Fruit fly (Drosophila melanogaster) whole organism, adult: ENCODE measurements around the gene Plap.

Experiments
- CG11617 ChIP-seq: fragments of 200-800 bp; sonication (Bioruptor generic); optimal IDR thresholded peaks from 2 replicates; lab custom pipeline; 2017; ENCODE audit warnings: mild to moderate bottlenecking, missing biosample characterization, missing genetic modification reagents, missing genetic modification characterization
- CG12768 ChIP-seq: fragments of 200-800 bp; sonication (Bioruptor generic); optimal IDR thresholded peaks from 2 replicates; lab custom pipeline; 2017; ENCODE audit warnings: missing biosample characterization, missing genetic modification characterization, mild to moderate bottlenecking, moderate library complexity, missing genetic modification reagents
- CG14711 ChIP-seq: fragments of 200-800 bp; sonication (Bioruptor generic); optimal IDR thresholded peaks from 2 replicates; lab custom pipeline; 2018; ENCODE audit warnings: missing biosample characterization, mild to moderate bottlenecking, missing genetic modification characterization, moderate library complexity
- CG1620 ChIP-seq: fragments of 200-800 bp; sonication (Bioruptor generic); optimal IDR thresholded peaks from 2 replicates; lab custom pipeline; 2016; ENCODE audit warnings: missing biosample characterization, missing genetic modification characterization
- CG33017 ChIP-seq: fragments of 200-800 bp; sonication (Bioruptor generic); optimal IDR thresholded peaks from 2 replicates; lab custom pipeline; 2018; ENCODE audit warnings: missing biosample characterization, mild to moderate bottlenecking, missing genetic modification characterization, moderate library complexity
- CG5204 ChIP-seq: fragments of 200-800 bp; sonication (Bioruptor generic); optimal IDR thresholded peaks from 2 replicates; lab custom pipeline; 2016; ENCODE audit warnings: missing biosample characterization, missing genetic modification characterization
- CG7045 ChIP-seq: fragments of 200-800 bp; sonication (Bioruptor generic); optimal IDR thresholded peaks from 2 replicates; lab custom pipeline; 2017; ENCODE audit warnings: missing biosample characterization, mild to moderate bottlenecking, missing genetic modification characterization
- CG7101 ChIP-seq: fragments of 200-800 bp; sonication (Bioruptor generic); optimal IDR thresholded peaks from 2 replicates; lab custom pipeline; 2018; ENCODE audit warnings: missing biosample characterization, mild to moderate bottlenecking, missing genetic modification characterization, moderate library complexity
- Clk ChIP-seq: fragments of 200-800 bp; sonication (Bioruptor generic); optimal IDR thresholded peaks from 2 replicates; lab custom pipeline; 2017; ENCODE audit warnings: missing biosample characterization, missing genetic modification characterization
- Crg-1 ChIP-seq: fragments of 200-800 bp; sonication (Bioruptor generic); optimal IDR thresholded peaks from 2 replicates; lab custom pipeline; 2016; ENCODE audit warnings: missing biosample characterization, missing genetic modification characterization
- Hr96 ChIP-seq: fragments of 200-800 bp; sonication (Bioruptor generic); optimal IDR thresholded peaks from 2 replicates; lab custom pipeline; 2016; ENCODE audit warnings: missing biosample characterization, missing genetic modification characterization
- Mnt ChIP-seq: fragments of 200-800 bp; sonication (Bioruptor generic); optimal IDR thresholded peaks from 2 replicates; lab custom pipeline; 2016; ENCODE audit warnings: missing biosample characterization, mild to moderate bottlenecking, missing genetic modification characterization
- bab1 ChIP-seq: fragments of 200-800 bp; sonication (Bioruptor generic); optimal IDR thresholded peaks from 3 replicates; lab custom pipeline; 2019; ENCODE audit warnings: missing biosample characterization, mild to moderate bottlenecking, missing genetic modification characterization, moderate library complexity
- cic ChIP-seq: fragments of 200-800 bp; sonication (Bioruptor generic); optimal IDR thresholded peaks from 2 replicates; lab custom pipeline; 2017; ENCODE audit warnings: missing biosample characterization, mild to moderate bottlenecking, missing genetic modification characterization, moderate library complexity
- cnc ChIP-seq, 2 experiments: fragments of >200 bp; optimal IDR thresholded peaks; 2 replicates each; lab custom pipeline; 2017
- kay ChIP-seq: fragments of 200-800 bp; sonication (Bioruptor generic); peaks from one replicate; lab custom pipeline; 2016; ENCODE audit warnings: missing biosample characterization, missing genetic modification characterization, borderline replicate concordance
- ovo ChIP-seq: fragments of 200-800 bp; sonication (Bioruptor generic); optimal IDR thresholded peaks from 2 replicates; lab custom pipeline; 2016; ENCODE audit warnings: missing biosample characterization, missing genetic modification characterization
- pad ChIP-seq: fragments of 200-800 bp; sonication (Bioruptor generic); optimal IDR thresholded peaks from 3 replicates; lab custom pipeline; 2017; ENCODE audit warnings: missing biosample characterization, missing genetic modification characterization, mild to moderate bottlenecking, moderate library complexity, missing genetic modification reagents
- tj ChIP-seq: fragments of 200-800 bp; sonication (Bioruptor generic); optimal IDR thresholded peaks from 3 replicates; lab custom pipeline; 2017; ENCODE audit warnings: missing biosample characterization, mild to moderate bottlenecking, missing genetic modification characterization, moderate library complexity
- toe ChIP-seq: fragments of 200-800 bp; sonication (Bioruptor generic); optimal IDR thresholded peaks from 2 replicates; lab custom pipeline; 2016; ENCODE audit warnings: missing biosample characterization, missing genetic modification characterization

Plap gene

DNA sequence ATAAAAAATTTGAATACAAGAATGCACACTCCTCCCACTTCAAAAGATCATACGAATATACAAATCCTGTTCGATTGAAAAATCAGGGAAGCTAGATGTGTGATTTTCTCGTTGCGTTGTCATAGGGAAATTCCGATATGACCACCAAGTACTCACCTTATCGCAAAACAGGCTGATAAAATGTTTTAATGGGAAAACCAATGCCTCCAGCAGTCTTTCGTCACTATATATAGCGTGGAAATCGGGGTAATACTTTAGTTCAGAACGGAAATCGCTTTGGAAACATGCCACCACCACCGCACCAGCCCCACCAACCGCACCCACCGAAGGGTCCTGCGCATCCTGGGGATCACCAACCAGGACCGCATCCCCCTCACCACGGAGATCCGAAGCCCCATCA, 29.0 kb upstream of the Plap start, which contains the start of the genes CG5139 and CG43348:
CG5139 (minus strand) TSS at position 101 of the 400 bp plus-strand sequence.
CG43348 (plus strand) TSS at position 247 of the 400 bp plus-strand sequence.
- no peak for TF ChIP-seq CG1620 (GFP tag; lab: Kevin White, UChicago)

DNA sequence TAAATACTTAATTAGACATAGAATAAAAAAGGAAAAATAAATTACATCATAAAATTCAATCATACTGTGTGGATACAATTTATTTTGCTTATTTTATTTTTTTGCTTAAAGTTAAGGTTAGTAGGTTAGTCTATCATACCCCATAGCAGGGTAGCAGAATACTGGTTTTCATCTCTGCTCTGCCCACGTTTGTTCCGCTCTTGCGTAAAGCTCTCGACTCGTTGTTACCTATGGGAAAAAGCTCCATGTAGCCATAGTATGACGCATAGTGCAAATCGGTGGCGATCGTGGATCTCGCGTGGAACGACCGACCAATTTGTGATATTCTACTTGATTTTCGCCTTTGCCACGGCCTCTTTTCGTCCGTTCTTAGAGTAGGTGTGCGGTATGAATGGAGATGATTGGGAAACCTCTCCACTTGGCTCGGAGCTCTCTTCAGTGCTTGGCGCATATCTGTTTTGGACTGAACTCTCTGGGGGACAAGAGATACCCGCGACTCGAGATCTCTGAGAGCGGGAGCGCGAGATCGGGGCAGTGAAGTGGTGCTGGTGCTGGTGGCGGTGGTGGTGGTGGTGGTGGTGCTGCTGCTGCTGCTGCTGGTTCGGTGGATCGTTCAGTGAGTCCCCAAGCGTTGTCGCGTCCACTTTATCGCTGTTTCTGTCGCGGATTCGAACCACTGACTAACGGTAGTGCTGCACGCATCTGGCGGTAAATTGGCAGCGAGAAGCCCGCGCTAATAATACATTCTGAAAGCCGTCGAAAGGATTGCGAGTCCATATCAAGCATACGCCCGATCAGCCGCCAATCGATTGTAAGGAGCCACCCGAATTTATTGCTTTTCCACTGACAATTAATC, 15.7 kb upstream of the Plap start, which contains the start of gene CG5001:
CG5001 (plus strand) TSS at position 116 of the 856 bp plus-strand sequence.
- TF ChIP-seq CG7101 (tag; lab: Kevin White, UChicago) (peak; percentile 83), Clk (no peak), toe (GFP tag; lab: Kevin White, UChicago) (no peak), CG7045 (peak; percentile 38), bab1 (GFP tag; lab: Kevin White, UChicago) (peak; percentile 56), CG14711 (tag; lab: Kevin White, UChicago) (peak; percentile 76), CG12768 (GFP tag; lab: Kevin White, UChicago) (peak; percentile 61), kay (GFP tag; lab: Kevin White, UChicago) (peak; percentile 79), pad (GFP tag; lab: Kevin White, UChicago) (no peak), Mnt (peak; percentile 61), Crg-1 (no peak), CG1620 (GFP tag; lab: Kevin White, UChicago) (peak; percentile 22), Hr96 (GFP tag; lab: Kevin White, UChicago) (no peak), cic (GFP tag; lab: Kevin White, UChicago) (peak; percentile 98), CG11617 (GFP tag; lab: Kevin White, UChicago) (peak; percentile 49), CG33017 (tag; lab: Kevin White, UChicago) (peak; percentile 69), ovo (GFP tag; lab: Kevin White, UChicago) (peak; percentile 38), CG5204 (GFP tag; lab: Kevin White, UChicago) (no peak)

DNA sequence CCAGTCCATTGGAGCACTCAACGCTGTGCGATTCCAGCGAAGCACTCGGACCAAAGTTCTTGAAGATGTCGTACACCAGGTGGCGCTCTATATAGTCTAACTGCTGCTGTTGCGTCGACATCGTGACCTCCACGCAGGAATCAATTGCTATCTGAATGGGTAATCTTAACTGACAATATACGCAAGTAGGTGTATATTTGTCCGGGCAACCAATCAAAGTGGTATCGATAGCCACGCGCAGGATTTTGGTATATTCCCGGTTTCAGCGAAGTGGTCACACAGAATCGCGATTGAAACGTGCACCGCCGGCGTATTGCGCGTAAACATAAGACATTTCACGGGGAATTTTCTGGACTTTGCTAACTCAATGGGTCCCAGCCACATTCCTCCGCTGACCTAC, 13.6 kb upstream of the Plap start, which contains the start of the genes CG5126 and Tgt:
CG5126 (minus strand) TSS at position 222 of the 400 bp plus-strand sequence.
Tgt (plus strand) TSS at position 267 of the 400 bp plus-strand sequence.
- TF ChIP-seq cnc (optimal IDR thresholded peaks at IDR 0.05; lab: Kevin White, UChicago): no peak
- TF ChIP-seq Mnt: peak; percentile 83

DNA sequence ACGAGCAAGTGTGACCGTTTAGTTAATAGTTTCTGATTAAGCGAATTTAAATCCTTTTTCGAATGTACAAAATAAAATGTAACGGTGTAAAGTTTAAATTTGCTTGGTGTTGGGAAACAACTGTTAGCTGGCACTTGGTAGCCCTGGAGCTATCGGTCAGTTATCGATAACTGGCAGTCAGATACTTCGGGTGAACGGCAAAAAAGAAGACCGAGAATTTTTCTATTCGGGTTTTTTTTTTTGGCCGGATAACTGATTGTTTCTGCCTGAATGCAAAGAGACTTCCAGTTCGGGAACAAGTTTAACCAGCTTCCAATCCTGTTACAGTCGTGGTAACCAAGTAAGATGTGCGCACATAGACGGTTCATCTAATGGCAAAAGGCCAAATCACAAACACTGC, 7.4 kb upstream of the Plap start, which contains the start of gene CG4896:
CG4896 (plus strand) TSS at position 169 of the 400 bp plus-strand sequence.
- TF ChIP-seq CG12768 (GFP tag; lab: Kevin White, UChicago) (no peak), CG11617 (GFP tag; lab: Kevin White, UChicago) (no peak), cnc (optimal IDR thresholded peaks at IDR 0.05; lab: Kevin White, UChicago) (no peak), pad (GFP tag; lab: Kevin White, UChicago) (peak; percentile 21), CG7101 (tag; lab: Kevin White, UChicago) (peak; percentile 40), CG33017 (tag; lab: Kevin White, UChicago) (no peak), Hr96 (GFP tag; lab: Kevin White, UChicago) (no peak), Clk (no peak), bab1 (GFP tag; lab: Kevin White, UChicago) (peak; percentile 52), tj (GFP tag; lab: Kevin White, UChicago) (no peak), CG14711 (tag; lab: Kevin White, UChicago) (no peak), kay (GFP tag; lab: Kevin White, UChicago) (no peak), CG5204 (GFP tag; lab: Kevin White, UChicago) (no peak), toe (GFP tag; lab: Kevin White, UChicago) (no peak), cic (GFP tag; lab: Kevin White, UChicago) (peak; percentile 11), CG1620 (GFP tag; lab: Kevin White, UChicago) (peak; percentile 53), ovo (GFP tag; lab: Kevin White, UChicago) (no peak), Crg-1 (peak; percentile 37), CG7045 (no peak), Mnt (no peak)

DNA sequence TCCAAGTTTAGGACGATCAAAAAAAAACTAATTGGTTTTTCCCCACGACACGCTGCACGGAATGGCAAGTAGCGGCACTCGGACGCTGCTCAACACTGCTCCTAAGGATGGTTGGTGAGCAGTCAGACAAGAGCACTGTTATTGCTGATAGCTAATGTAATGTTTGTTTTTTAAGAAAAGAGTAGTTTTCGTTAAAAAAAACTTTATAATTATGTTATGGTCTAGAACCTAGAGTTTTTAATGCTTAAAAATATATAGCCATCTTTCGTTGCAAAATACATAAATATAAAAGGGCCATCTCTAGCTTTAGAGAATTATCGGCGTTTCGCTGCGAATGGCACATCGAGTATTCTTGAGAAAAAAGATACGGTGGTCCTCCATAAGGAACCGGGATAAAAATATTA, 2.5 kb upstream of the Plap start, which contains the start of the genes Charon and CG4887:
Charon (minus strand) TSS at position 102 of the 404 bp plus-strand sequence.
CG4887 (plus strand) TSS at position 306 of the 404 bp plus-strand sequence.
- TF ChIP-seq pad (GFP tag; lab: Kevin White, UChicago) (peak; percentile 74), cnc (optimal IDR thresholded peaks at IDR 0.05; lab: Kevin White, UChicago) (no peak), Crg-1 (peak; percentile 90), CG11617 (GFP tag; lab: Kevin White, UChicago) (peak; percentile 81), bab1 (GFP tag; lab: Kevin White, UChicago) (peak; percentile 70), cic (GFP tag; lab: Kevin White, UChicago) (peak; percentile 56), CG7101 (tag; lab: Kevin White, UChicago) (peak; percentile 86), CG5204 (GFP tag; lab: Kevin White, UChicago) (no peak), Mnt (peak; percentile 84), Clk (peak; percentile 79), CG14711 (tag; lab: Kevin White, UChicago) (peak; percentile 78), CG7045 (peak; percentile 82), tj (GFP tag; lab: Kevin White, UChicago) (peak; percentile 69), CG33017 (tag; lab: Kevin White, UChicago) (peak; percentile 78), ovo (GFP tag; lab: Kevin White, UChicago) (peak; percentile 87), CG1620 (GFP tag; lab: Kevin White, UChicago) (peak; percentile 90), CG12768 (GFP tag; lab: Kevin White, UChicago) (peak; percentile 79), Hr96 (GFP tag; lab: Kevin White, UChicago) (peak; percentile 93), toe (GFP tag; lab: Kevin White, UChicago) (peak; percentile 94), kay (GFP tag; lab: Kevin White, UChicago) (no peak)
